Fruit fly (Drosophila melanogaster) whole organism, embryonic: ENCODE results near the gene MFS18.

ENCODE experiments used
- B-H2 ChIP-seq: fragments of 200-800 bp; sonication (Bioruptor generic); optimal IDR thresholded peaks from 2 replicates; lab custom pipeline; 2018; ENCODE audit warnings: missing biosample characterization, mild to moderate bottlenecking, missing genetic modification characterization
- C15 ChIP-seq: fragments of 200-800 bp; sonication (Bioruptor generic); IDR thresholded peaks from 3 replicates; pipeline ENCODE4 v1.3.6; 2022; ENCODE audit warnings: missing biosample characterization, missing genetic modification characterization
- CG10147 ChIP-seq: fragments of 200-800 bp; sonication (Bioruptor generic); optimal IDR thresholded peaks from 2 replicates; lab custom pipeline; 2019; ENCODE audit warnings: missing biosample characterization, mild to moderate bottlenecking, missing genetic modification characterization, moderate library complexity
- CG10366 ChIP-seq: fragments of 200-800 bp; sonication (Bioruptor generic); IDR thresholded peaks from 2 replicates; pipeline ENCODE4 v1.3.6; 2022; ENCODE audit warnings: missing biosample characterization, missing genetic modification characterization
- CG11695 ChIP-seq: fragments of 200-800 bp; sonication (Bioruptor generic); IDR thresholded peaks from 3 replicates; pipeline ENCODE4 v1.3.6; 2022; ENCODE audit warnings: missing biosample characterization, missing genetic modification characterization
- CG12391 ChIP-seq: fragments of 200-800 bp; sonication (Bioruptor generic); optimal IDR thresholded peaks from 3 replicates; lab custom pipeline; 2018; ENCODE audit warnings: missing biosample characterization, mild to moderate bottlenecking, missing genetic modification characterization, moderate library complexity
- CG14441 ChIP-seq: fragments of 200-800 bp; sonication (Bioruptor generic); IDR thresholded peaks from 2 replicates; pipeline ENCODE4 v1.3.6; 2022; ENCODE audit warnings: missing biosample characterization, missing genetic modification characterization
- CG14667 ChIP-seq: fragments of 200-800 bp; sonication (Bioruptor generic); IDR thresholded peaks from 2 replicates; pipeline ENCODE4 v1.3.6; 2022; ENCODE audit warnings: missing biosample characterization, missing genetic modification characterization
- CG14710 ChIP-seq: fragments of 200-800 bp; sonication (Bioruptor generic); optimal IDR thresholded peaks from 3 replicates; lab custom pipeline; 2019; ENCODE audit warnings: missing biosample characterization, mild to moderate bottlenecking, missing genetic modification characterization, moderate library complexity
- CG15514 ChIP-seq: fragments of 200-800 bp; sonication (Bioruptor generic); optimal IDR thresholded peaks from 3 replicates; lab custom pipeline; 2017; ENCODE audit warnings: missing biosample characterization, missing genetic modification characterization, mild to moderate bottlenecking, moderate library complexity, missing genetic modification reagents
- CG15601 ChIP-seq: fragments of 200-800 bp; sonication (Bioruptor generic); optimal IDR thresholded peaks from 3 replicates; lab custom pipeline; 2019; ENCODE audit warnings: missing biosample characterization, mild to moderate bottlenecking, missing genetic modification characterization, moderate library complexity
- CG1603 ChIP-seq: fragments of 200-800 bp; sonication (Bioruptor generic); optimal IDR thresholded peaks from 2 replicates; lab custom pipeline; 2019; ENCODE audit warnings: missing biosample characterization, mild to moderate bottlenecking, missing genetic modification characterization, moderate library complexity
- CG1647 ChIP-seq: fragments of 200-800 bp; sonication (Bioruptor generic); optimal IDR thresholded peaks from 3 replicates; lab custom pipeline; 2016; ENCODE audit warnings: missing biosample characterization, missing genetic modification characterization
- CG33213 ChIP-seq: fragments of 200-800 bp; sonication (Bioruptor generic); optimal IDR thresholded peaks from 3 replicates; lab custom pipeline; 2016; ENCODE audit warnings: missing biosample characterization, missing genetic modification characterization
- CG34224 ChIP-seq: fragments of 200-800 bp; sonication (Bioruptor generic); IDR thresholded peaks from 3 replicates; pipeline ENCODE4 v1.3.6; 2022; ENCODE audit warnings: missing biosample characterization, missing genetic modification characterization; ENCODE audit not compliant: partially characterized antibody
- CG6765 ChIP-seq: fragments of 200-800 bp; sonication (Bioruptor generic); optimal IDR thresholded peaks from 3 replicates; lab custom pipeline; 2017; ENCODE audit warnings: missing biosample characterization, mild to moderate bottlenecking, missing genetic modification characterization
- CG7786 ChIP-seq: fragments of 200-800 bp; sonication (Bioruptor generic); optimal IDR thresholded peaks from 2 replicates; lab custom pipeline; 2016; ENCODE audit warnings: missing biosample characterization, missing genetic modification characterization
- CG8359 ChIP-seq: fragments of 200-800 bp; sonication (Bioruptor generic); optimal IDR thresholded peaks from 2 replicates; lab custom pipeline; 2017; ENCODE audit warnings: missing biosample characterization, mild to moderate bottlenecking, missing genetic modification characterization, borderline replicate concordance
- CG8765 ChIP-seq: fragments of 200-800 bp; sonication (Bioruptor generic); IDR thresholded peaks from 2 replicates; pipeline ENCODE4 v1.3.6; 2022; ENCODE audit warnings: missing biosample characterization, missing genetic modification characterization
- CoRest ChIP-seq: fragments of 200-800 bp; sonication (Bioruptor generic); optimal IDR thresholded peaks from 3 replicates; lab custom pipeline; 2018; ENCODE audit warnings: missing biosample characterization, mild to moderate bottlenecking, missing genetic modification characterization, moderate library complexity
- CrebB ChIP-seq: fragments of 200-800 bp; sonication (Bioruptor generic); optimal IDR thresholded peaks from 3 replicates; lab custom pipeline; 2018; ENCODE audit warnings: missing biosample characterization, mild to moderate bottlenecking, missing genetic modification characterization
- Gug ChIP-seq: fragments of 200-800 bp; sonication (Bioruptor generic); IDR thresholded peaks from 4 replicates; pipeline ENCODE4 v1.3.6; 2022; ENCODE audit warnings: missing biosample characterization, missing genetic modification characterization
- Hr78 ChIP-seq, 2 experiments: fragments of 200-800 bp in 1 of 2; fragments of >200 bp in 1 of 2; sonication (Bioruptor generic) in 1 of 2; optimal IDR thresholded peaks; 2 replicates each; lab custom pipeline; 2017 to 2019; ENCODE audit warnings: missing biosample characterization in 2 of 2, missing genetic modification characterization in 2 of 2, mild to moderate bottlenecking in 1 of 2, moderate library complexity in 1 of 2
- Nf-YB ChIP-seq: fragments of 200-800 bp; sonication (Bioruptor generic); optimal IDR thresholded peaks from 3 replicates; lab custom pipeline; 2019; ENCODE audit warnings: missing biosample characterization, mild to moderate bottlenecking, missing genetic modification characterization, moderate library complexity
- Opbp ChIP-seq: fragments of 200-800 bp; sonication (Bioruptor generic); IDR thresholded peaks from 3 replicates; pipeline ENCODE4 v1.3.6; 2022; ENCODE audit warnings: missing biosample characterization, missing genetic modification characterization; ENCODE audit not compliant: partially characterized antibody
- Spps ChIP-seq: fragments of 200-800 bp; sonication (Bioruptor generic); optimal IDR thresholded peaks from 2 replicates; lab custom pipeline; 2018; ENCODE audit warnings: missing biosample characterization, mild to moderate bottlenecking, missing genetic modification characterization
- Sry-β ChIP-seq: fragments of 200-800 bp; sonication (Bioruptor generic); optimal IDR thresholded peaks from 2 replicates; lab custom pipeline; 2018; ENCODE audit warnings: missing biosample characterization, mild to moderate bottlenecking, missing genetic modification characterization, moderate library complexity
- Sry-δ ChIP-seq: fragments of 200-800 bp; sonication (Bioruptor generic); optimal IDR thresholded peaks from 2 replicates; lab custom pipeline; 2016; ENCODE audit warnings: missing biosample characterization, missing genetic modification characterization
- ab ChIP-seq: fragments of 200-800 bp; sonication (Bioruptor generic); optimal IDR thresholded peaks from 2 replicates; lab custom pipeline; 2016; ENCODE audit warnings: missing biosample characterization, missing genetic modification characterization
- amos ChIP-seq: fragments of 200-800 bp; sonication (Bioruptor generic); IDR thresholded peaks from 2 replicates; pipeline ENCODE4 v1.3.6; 2022; ENCODE audit warnings: missing biosample characterization, missing genetic modification characterization; ENCODE audit not compliant: partially characterized antibody
- ase ChIP-seq: fragments of 200-800 bp; sonication (Bioruptor generic); IDR thresholded peaks from 3 replicates; pipeline ENCODE4 v1.3.6; 2022; ENCODE audit warnings: missing biosample characterization, missing genetic modification characterization
- bbx ChIP-seq: fragments of 200-800 bp; sonication (Bioruptor generic); IDR thresholded peaks from 2 replicates; pipeline ENCODE4 v1.3.6; 2022; ENCODE audit warnings: missing biosample characterization, missing genetic modification characterization; ENCODE audit not compliant: partially characterized antibody
- chinmo ChIP-seq: fragments of 200-800 bp; sonication (Bioruptor generic); IDR thresholded peaks from 4 replicates; pipeline ENCODE4 v1.3.6; 2022; ENCODE audit warnings: missing biosample characterization, missing genetic modification characterization; ENCODE audit not compliant: partially characterized antibody
- crol ChIP-seq: fragments of 200-800 bp; sonication (Bioruptor generic); IDR thresholded peaks from 2 replicates; pipeline ENCODE4 v1.3.6; 2022; ENCODE audit warnings: missing biosample characterization, missing genetic modification characterization
- grn ChIP-seq: fragments of 200-800 bp; sonication (Bioruptor generic); optimal IDR thresholded peaks from 3 replicates; lab custom pipeline; 2017; ENCODE audit warnings: missing biosample characterization, missing genetic modification characterization
- kni ChIP-seq: fragments of 200-800 bp; sonication (Bioruptor generic); optimal IDR thresholded peaks from 3 replicates; lab custom pipeline; 2017; ENCODE audit warnings: mild to moderate bottlenecking, missing biosample characterization, missing genetic modification reagents, missing genetic modification characterization
- knrl ChIP-seq: fragments of 200-800 bp; sonication (Bioruptor generic); IDR thresholded peaks from 3 replicates; pipeline ENCODE4 v1.3.6; 2022; ENCODE audit warnings: missing biosample characterization, missing genetic modification characterization; ENCODE audit not compliant: partially characterized antibody
- lola ChIP-seq, 3 experiments: fragments of >200 bp in 2 of 3; fragments of 200-800 bp in 1 of 3; sonication (Bioruptor generic) in 1 of 3; optimal IDR thresholded peaks; 2 replicates each; lab custom pipeline; 2017 to 2019; ENCODE audit warnings: missing biosample characterization in 3 of 3, missing genetic modification characterization in 3 of 3, mild to moderate bottlenecking in 1 of 3, moderate library complexity in 1 of 3
- mam ChIP-seq: fragments of 200-800 bp; sonication (Bioruptor generic); optimal IDR thresholded peaks from 3 replicates; lab custom pipeline; 2016; ENCODE audit warnings: missing biosample characterization, missing genetic modification characterization
- nom ChIP-seq: fragments of 200-800 bp; sonication (Bioruptor generic); optimal IDR thresholded peaks from 2 replicates; lab custom pipeline; 2017; ENCODE audit warnings: missing biosample characterization, missing genetic modification characterization, mild to moderate bottlenecking, moderate library complexity, missing genetic modification reagents
- pan ChIP-seq, 4 experiments: fragments of >200 bp in 3 of 4; fragments of 200-800 bp in 1 of 4; sonication (Bioruptor generic) in 1 of 4; optimal IDR thresholded peaks in 3 of 4; IDR thresholded peaks in 1 of 4; 2 replicates each; pipeline versions ENCODE4 v1.3.6 to Lab custom; 2017 to 2022; ENCODE audit warnings: missing biosample characterization in 2 of 4, missing genetic modification characterization in 2 of 4, mixed read lengths in 1 of 4
- pb ChIP-seq: fragments of 200-800 bp; sonication (Bioruptor generic); optimal IDR thresholded peaks from 3 replicates; lab custom pipeline; 2016; ENCODE audit warnings: missing biosample characterization, missing genetic modification characterization
- slp2 ChIP-seq: fragments of 200-800 bp; sonication (Bioruptor generic); optimal IDR thresholded peaks from 2 replicates; lab custom pipeline; 2016; ENCODE audit warnings: missing biosample characterization, missing genetic modification characterization
- sna ChIP-seq: fragments of 200-800 bp; sonication (Bioruptor generic); IDR thresholded peaks from 2 replicates; pipeline ENCODE4 v1.3.6; 2022; ENCODE audit warnings: missing biosample characterization, missing genetic modification characterization; ENCODE audit not compliant: partially characterized antibody
- stwl ChIP-seq: fragments of 200-800 bp; sonication (Bioruptor generic); optimal IDR thresholded peaks from 3 replicates; lab custom pipeline; 2018; ENCODE audit warnings: missing biosample characterization, mild to moderate bottlenecking, missing genetic modification characterization, moderate library complexity
- unpg ChIP-seq: fragments of 200-800 bp; sonication (Bioruptor generic); optimal IDR thresholded peaks from 3 replicates; lab custom pipeline; 2018; ENCODE audit warnings: missing biosample characterization, mild to moderate bottlenecking, missing genetic modification characterization, moderate library complexity
- wdn ChIP-seq: fragments of 200-800 bp; sonication (Bioruptor generic); IDR thresholded peaks from 2 replicates; pipeline ENCODE4 v1.3.6; 2022; ENCODE audit warnings: missing biosample characterization, missing genetic modification characterization
- zen2 ChIP-seq: fragments of 200-800 bp; sonication (Bioruptor generic); IDR thresholded peaks from 3 replicates; pipeline ENCODE4 v1.3.6; 2022; ENCODE audit warnings: missing biosample characterization, missing genetic modification characterization; ENCODE audit not compliant: partially characterized antibody

MFS18 gene

dm6 chr2L:4464946-4465345, 16.5 kb upstream of the MFS18 start, which contains the start of gene FIG4 (continued):
- TF ChIP-seq CG12391 (tag; lab: Kevin White, UChicago) (peak; percentile 7), pan (optimal IDR thresholded peaks at IDR 0.05; lab: Kevin White, UChicago) (no peak), pan (GFP tag; optimal IDR thresholded peaks at IDR 0.05 in 1 of 2, IDR thresholded peaks at IDR 0.05 in 1 of 2) (no peak), nom (GFP tag; lab: Kevin White, UChicago) (no peak), ase (GFP tag; lab: Robert Waterston, UW) (no peak), ab (GFP tag; lab: Kevin White, UChicago) (no peak), CG15601 (tag; lab: Kevin White, UChicago) (no peak), Spps (no peak), knrl (GFP tag; lab: Robert Waterston, UW) (peak; percentile 42; the same call in 2 of the 3 replicates), Gug (GFP tag; lab: Robert Waterston, UW) (no peak), bbx (peak; percentile 65; the same call in 1 of the 2 replicates), lola (GFP tag; optimal IDR thresholded peaks at IDR 0.05; lab: Kevin White, UChicago) (no peak), grn (GFP tag; lab: Kevin White, UChicago) (no peak), slp2 (GFP tag; lab: Kevin White, UChicago) (no peak), B-H2 (GFP tag; lab: Kevin White, UChicago) (no peak), CG8359 (GFP tag; lab: Kevin White, UChicago) (no peak), CG11695 (GFP tag; lab: Robert Waterston, UW) (no peak), stwl (tag; lab: Kevin White, UChicago) (no peak), crol (GFP tag; lab: Robert Waterston, UW) (no peak), unpg (GFP tag; lab: Kevin White, UChicago) (no peak), CG6765 (no peak), CG15514 (GFP tag; lab: Kevin White, UChicago) (no peak), CoRest (tag; lab: Kevin White, UChicago) (peak; percentile 20), CG14667 (GFP tag; lab: Robert Waterston, UW) (no peak), CrebB (tag; lab: Kevin White, UChicago) (peak; percentile 4), CG14441 (GFP tag; lab: Robert Waterston, UW) (no peak), mam (GFP tag; lab: Kevin White, UChicago) (no peak), pb (GFP tag; lab: Kevin White, UChicago) (no peak), Sry-δ (GFP tag; lab: Kevin White, UChicago) (peak; percentile 36), CG34224 (GFP tag; lab: Robert Waterston, UW) (peak; percentile 87), CG8765 (GFP tag; lab: Robert Waterston, UW) (no peak), CG10147 (peak; percentile 9), Nf-YB (GFP tag; lab: Kevin White, UChicago) (peak; percentile 7), CG10366 (no peak), CG1603 (tag; lab: Kevin White, UChicago) (peak; percentile 5), wdn (GFP tag; lab: Robert Waterston, UW) (no peak), C15 (GFP tag; lab: Robert Waterston, UW) (no peak), chinmo (GFP tag; lab: Robert Waterston, UW) (peak; percentile 58; the same call in 1 of the 4 replicates), CG7786 (GFP tag; lab: Kevin White, UChicago) (no peak), zen2 (peak; percentile 89), amos (GFP tag; lab: Robert Waterston, UW) (peak; percentile 57), CG14710 (peak; percentile 33), Sry-β (GFP tag; lab: Kevin White, UChicago) (peak; percentile 90), Hr78 (GFP tag; optimal IDR thresholded peaks at IDR 0.05; lab: Kevin White, UChicago) (no peak), CG1647 (no peak), kni (GFP tag; lab: Kevin White, UChicago) (peak; percentile 10), CG33213 (GFP tag; lab: Kevin White, UChicago) (no peak), Opbp (GFP tag; lab: Robert Waterston, UW) (peak; percentile 54; the same call in 1 of the 3 replicates), sna (peak; percentile 84)
